Fruit fly (Drosophila melanogaster) whole organism, embryonic: ENCODE measurements around the gene CG7362.

ENCODE experiments used
- Abd-B ChIP-seq: fragments of 200-800 bp; sonication (Bioruptor generic); optimal IDR thresholded peaks from 2 replicates; lab custom pipeline; 2018; ENCODE audit warnings: missing biosample characterization, mild to moderate bottlenecking, missing genetic modification characterization, moderate library complexity
- Awh ChIP-seq: fragments of 200-800 bp; sonication (Bioruptor generic); IDR thresholded peaks from 2 replicates; pipeline ENCODE4, ENCODE4 v1.3.6; 2022; ENCODE audit warnings: missing biosample characterization, missing genetic modification characterization
- Bteb2 ChIP-seq: fragments of 200-800 bp; sonication (Bioruptor generic); optimal IDR thresholded peaks from 2 replicates; lab custom pipeline; 2016; ENCODE audit warnings: missing biosample characterization, missing genetic modification characterization
- CG1024 ChIP-seq: fragments of 200-800 bp; sonication (Bioruptor generic); IDR thresholded peaks from 2 replicates; pipeline ENCODE4 v1.3.6; 2022; ENCODE audit warnings: missing biosample characterization, missing genetic modification characterization
- CG11085 ChIP-seq: fragments of 200-800 bp; sonication (Bioruptor generic); IDR thresholded peaks from 2 replicates; pipeline ENCODE4 v1.3.6; 2022; ENCODE audit warnings: missing biosample characterization, missing genetic modification characterization
- CG11696 ChIP-seq: fragments of 200-800 bp; sonication (Bioruptor generic); IDR thresholded peaks from 2 replicates; pipeline ENCODE4 v1.3.6; 2022; ENCODE audit warnings: missing biosample characterization, missing genetic modification characterization
- CG11723 ChIP-seq: fragments of 200-800 bp; sonication (Bioruptor generic); optimal IDR thresholded peaks from 2 replicates; lab custom pipeline; 2017; ENCODE audit warnings: missing biosample characterization, mild to moderate bottlenecking, missing genetic modification characterization
- CG12391 ChIP-seq: fragments of 200-800 bp; sonication (Bioruptor generic); optimal IDR thresholded peaks from 3 replicates; lab custom pipeline; 2018; ENCODE audit warnings: missing biosample characterization, mild to moderate bottlenecking, missing genetic modification characterization, moderate library complexity
- CG16779 ChIP-seq: fragments of 200-800 bp; sonication (Bioruptor generic); IDR thresholded peaks from 2 replicates; pipeline ENCODE4 v1.3.6; 2022; ENCODE audit warnings: missing biosample characterization, missing genetic modification characterization
- CG16863 ChIP-seq: fragments of 200-800 bp; sonication (Bioruptor generic); optimal IDR thresholded peaks from 3 replicates; lab custom pipeline; 2016; ENCODE audit warnings: missing biosample characterization, missing genetic modification characterization
- CG17385 ChIP-seq: fragments of 200-800 bp; sonication (Bioruptor generic); optimal IDR thresholded peaks from 3 replicates; lab custom pipeline; 2018; ENCODE audit warnings: missing biosample characterization, mild to moderate bottlenecking, missing genetic modification characterization
- CG17612 ChIP-seq: fragments of 200-800 bp; sonication (Bioruptor generic); IDR thresholded peaks from 2 replicates; pipeline ENCODE4 v1.3.6; 2022; ENCODE audit warnings: missing biosample characterization, missing genetic modification characterization
- CG1792 ChIP-seq: fragments of 200-800 bp; sonication (Bioruptor generic); optimal IDR thresholded peaks from 2 replicates; lab custom pipeline; 2016; ENCODE audit warnings: missing biosample characterization, missing genetic modification characterization
- CG34376 ChIP-seq: fragments of 200-800 bp; sonication (Bioruptor generic); optimal IDR thresholded peaks from 2 replicates; lab custom pipeline; 2018; ENCODE audit warnings: missing biosample characterization, mild to moderate bottlenecking, missing genetic modification characterization
- CG6683 ChIP-seq: fragments of 200-800 bp; sonication (Bioruptor generic); optimal IDR thresholded peaks from 2 replicates; lab custom pipeline; 2017; ENCODE audit warnings: missing biosample characterization, mild to moderate bottlenecking, missing genetic modification characterization, missing genetic modification reagents
- CG6689 ChIP-seq: fragments of 200-800 bp; sonication (Bioruptor generic); IDR thresholded peaks from 2 replicates; pipeline ENCODE4 v1.3.6; 2022; ENCODE audit warnings: missing biosample characterization, missing genetic modification characterization
- CG7357 ChIP-seq: fragments of 200-800 bp; sonication (Bioruptor generic); IDR thresholded peaks from 3 replicates; pipeline ENCODE4 v1.3.6; 2022; ENCODE audit warnings: missing biosample characterization, missing genetic modification characterization
- CG7839 ChIP-seq: fragments of 200-800 bp; sonication (Bioruptor generic); optimal IDR thresholded peaks from 3 replicates; lab custom pipeline; 2018; ENCODE audit warnings: missing biosample characterization, mild to moderate bottlenecking, missing genetic modification characterization, moderate library complexity
- CG8478 ChIP-seq: fragments of >200 bp; optimal IDR thresholded peaks from 2 replicates; lab custom pipeline; 2018
- D19B ChIP-seq: fragments of 200-800 bp; sonication (Bioruptor generic); optimal IDR thresholded peaks from 2 replicates; lab custom pipeline; 2017; ENCODE audit warnings: missing biosample characterization, mild to moderate bottlenecking, missing genetic modification characterization
- Dad ChIP-seq: fragments of 200-800 bp; sonication (Bioruptor generic); optimal IDR thresholded peaks from 3 replicates; lab custom pipeline; 2016; ENCODE audit warnings: missing biosample characterization, missing genetic modification characterization
- Doc2 ChIP-seq: fragments of 200-800 bp; sonication (Bioruptor generic); IDR thresholded peaks from 2 replicates; pipeline ENCODE4 v1.3.6; 2022; ENCODE audit warnings: missing biosample characterization, missing genetic modification characterization
- ERR ChIP-seq: fragments of 200-800 bp; sonication (Bioruptor generic); optimal IDR thresholded peaks from 2 replicates; lab custom pipeline; 2016; ENCODE audit warnings: missing biosample characterization, missing genetic modification characterization
- GATAe ChIP-seq: fragments of 200-800 bp; sonication (Bioruptor generic); conservative IDR thresholded peaks from 2 replicates; pipeline ENCODE4 v1.3.6; 2022; ENCODE audit warnings: missing biosample characterization, missing genetic modification characterization
- Gsc ChIP-seq: fragments of 200-800 bp; sonication (Bioruptor generic); IDR thresholded peaks from 2 replicates; pipeline ENCODE4 v1.3.6; 2022; ENCODE audit warnings: missing biosample characterization, missing genetic modification characterization
- H15 ChIP-seq: fragments of 200-800 bp; sonication (Bioruptor generic); IDR thresholded peaks from 3 replicates; pipeline ENCODE4 v1.3.6; 2022; ENCODE audit warnings: missing biosample characterization, missing genetic modification characterization
- H2.0 ChIP-seq: fragments of 200-800 bp; sonication (Bioruptor generic); IDR thresholded peaks from 2 replicates; pipeline ENCODE4 v1.3.6; 2022; ENCODE audit warnings: missing biosample characterization, missing genetic modification characterization
- Neu2 ChIP-seq: fragments of 200-800 bp; sonication (Bioruptor generic); optimal IDR thresholded peaks from 3 replicates; lab custom pipeline; 2016; ENCODE audit warnings: missing biosample characterization, missing genetic modification characterization, borderline replicate concordance
- Pdp1 ChIP-seq, 2 experiments: fragments of 200-800 bp; sonication (Bioruptor generic); optimal IDR thresholded peaks; 3 replicates each; lab custom pipeline; 2016; ENCODE audit warnings: missing biosample characterization in 2 of 2, missing genetic modification characterization in 2 of 2, mild to moderate bottlenecking in 1 of 2, moderate library complexity in 1 of 2
- Rx ChIP-seq: fragments of 200-800 bp; sonication (Bioruptor generic); IDR thresholded peaks from 2 replicates; pipeline ENCODE4 v1.3.6; 2022; ENCODE audit warnings: missing biosample characterization, missing genetic modification characterization
- Sox100B ChIP-seq: fragments of 200-800 bp; sonication (Bioruptor generic); optimal IDR thresholded peaks from 3 replicates; lab custom pipeline; 2018; ENCODE audit warnings: missing biosample characterization, mild to moderate bottlenecking, missing genetic modification characterization
- Xbp1 ChIP-seq: fragments of 200-800 bp; sonication (Bioruptor generic); optimal IDR thresholded peaks from 3 replicates; lab custom pipeline; 2016; ENCODE audit warnings: missing biosample characterization, mild to moderate bottlenecking, missing genetic modification characterization
- bab2 ChIP-seq: fragments of 200-800 bp; sonication (Bioruptor generic); optimal IDR thresholded peaks from 2 replicates; lab custom pipeline; 2016; ENCODE audit warnings: missing biosample characterization, missing genetic modification characterization
- bsh ChIP-seq, 2 experiments: fragments of 200-800 bp; sonication (Bioruptor generic); optimal IDR thresholded peaks; 2 replicates each; lab custom pipeline; 2017 to 2018; ENCODE audit warnings: mild to moderate bottlenecking in 2 of 2, missing biosample characterization in 2 of 2, missing genetic modification characterization in 2 of 2, moderate library complexity in 1 of 2
- cad ChIP-seq: fragments of >200 bp; optimal IDR thresholded peaks from 2 replicates; lab custom pipeline; 2017; ENCODE audit warnings: missing biosample characterization, missing genetic modification characterization
- cg ChIP-seq: fragments of 200-800 bp; sonication (Bioruptor generic); optimal IDR thresholded peaks from 3 replicates; lab custom pipeline; 2019; ENCODE audit warnings: missing biosample characterization, mild to moderate bottlenecking, missing genetic modification characterization, moderate library complexity
- crp ChIP-seq, 2 experiments: fragments of 200-800 bp; sonication (Bioruptor generic); optimal IDR thresholded peaks; 2 replicates in 1 of 2; 3 replicates in 1 of 2; lab custom pipeline; 2017; ENCODE audit warnings: missing biosample characterization in 2 of 2, missing genetic modification characterization in 2 of 2, mild to moderate bottlenecking in 1 of 2, moderate library complexity in 1 of 2
- da ChIP-seq: fragments of 200-800 bp; sonication (Bioruptor generic); optimal IDR thresholded peaks from 2 replicates; lab custom pipeline; 2016; ENCODE audit warnings: missing biosample characterization, missing genetic modification characterization
- fu2 ChIP-seq: fragments of 200-800 bp; sonication (Bioruptor generic); optimal IDR thresholded peaks from 2 replicates; lab custom pipeline; 2016; ENCODE audit warnings: missing biosample characterization, missing genetic modification characterization
- kni ChIP-seq: fragments of 200-800 bp; sonication (Bioruptor generic); optimal IDR thresholded peaks from 3 replicates; lab custom pipeline; 2017; ENCODE audit warnings: mild to moderate bottlenecking, missing biosample characterization, missing genetic modification reagents, missing genetic modification characterization
- lmd ChIP-seq: fragments of 200-800 bp; sonication (Bioruptor generic); IDR thresholded peaks from 2 replicates; pipeline ENCODE4 v1.3.6; 2022; ENCODE audit warnings: missing biosample characterization, missing genetic modification characterization
- nmo ChIP-seq: fragments of 200-800 bp; sonication (Bioruptor generic); optimal IDR thresholded peaks from 2 replicates; lab custom pipeline; 2018; ENCODE audit warnings: missing biosample characterization, mild to moderate bottlenecking, missing genetic modification characterization, moderate library complexity
- peb ChIP-seq: fragments of 200-800 bp; sonication (Bioruptor generic); IDR thresholded peaks from 2 replicates; pipeline ENCODE4 v1.3.6; 2022; ENCODE audit warnings: missing biosample characterization, missing genetic modification characterization
- row ChIP-seq: fragments of 200-800 bp; sonication (Bioruptor generic); IDR thresholded peaks from 3 replicates; pipeline ENCODE4 v1.3.6; 2022; ENCODE audit warnings: missing biosample characterization, missing genetic modification characterization
- sc ChIP-seq, 3 experiments: fragments of >200 bp in 2 of 3; fragments of 200-800 bp in 1 of 3; sonication (Bioruptor generic) in 1 of 3; optimal IDR thresholded peaks; 2 replicates in 2 of 3; 3 replicates in 1 of 3; lab custom pipeline; 2017; ENCODE audit warnings: mild to moderate bottlenecking in 1 of 3, missing biosample characterization in 1 of 3, missing genetic modification characterization in 1 of 3, missing genetic modification reagents in 1 of 3
- sisA ChIP-seq: fragments of 200-800 bp; sonication (Bioruptor generic); IDR thresholded peaks from 2 replicates; pipeline ENCODE4 v1.3.6; 2022; ENCODE audit warnings: missing biosample characterization, missing genetic modification characterization
- sna ChIP-seq: fragments of 200-800 bp; sonication (Bioruptor generic); IDR thresholded peaks from 2 replicates; pipeline ENCODE4 v1.3.6; 2022; ENCODE audit warnings: missing biosample characterization, missing genetic modification characterization; ENCODE audit not compliant: partially characterized antibody
- trh ChIP-seq: fragments of 200-800 bp; sonication (Bioruptor generic); optimal IDR thresholded peaks from 2 replicates; lab custom pipeline; 2016; ENCODE audit warnings: missing biosample characterization, missing genetic modification characterization

The CG7362 gene

DNA sequence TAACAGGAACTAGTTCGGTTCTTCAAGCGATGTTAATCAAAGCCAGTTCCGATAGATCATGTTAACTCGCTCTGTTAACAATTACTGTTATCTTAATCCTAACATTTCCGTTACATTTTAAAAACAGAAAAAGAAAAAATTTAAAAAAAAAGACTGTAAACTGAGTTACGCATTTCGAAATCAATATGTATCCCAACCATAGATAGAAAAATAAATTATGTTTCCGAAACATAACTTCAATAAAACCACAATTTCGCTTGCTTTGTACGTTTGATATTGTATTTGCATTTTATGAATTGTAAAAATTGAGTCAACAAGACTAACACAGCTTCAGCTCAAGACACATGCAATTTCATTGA, 29.8 kb downstream of the CG7362 start (continued):
- no peak for TF ChIP-seq nmo
- no peak for TF ChIP-seq Gsc (GFP tag; lab: Robert Waterston, UW)
- TF ChIP-seq ERR (GFP tag; lab: Kevin White, UChicago): no peak

DNA sequence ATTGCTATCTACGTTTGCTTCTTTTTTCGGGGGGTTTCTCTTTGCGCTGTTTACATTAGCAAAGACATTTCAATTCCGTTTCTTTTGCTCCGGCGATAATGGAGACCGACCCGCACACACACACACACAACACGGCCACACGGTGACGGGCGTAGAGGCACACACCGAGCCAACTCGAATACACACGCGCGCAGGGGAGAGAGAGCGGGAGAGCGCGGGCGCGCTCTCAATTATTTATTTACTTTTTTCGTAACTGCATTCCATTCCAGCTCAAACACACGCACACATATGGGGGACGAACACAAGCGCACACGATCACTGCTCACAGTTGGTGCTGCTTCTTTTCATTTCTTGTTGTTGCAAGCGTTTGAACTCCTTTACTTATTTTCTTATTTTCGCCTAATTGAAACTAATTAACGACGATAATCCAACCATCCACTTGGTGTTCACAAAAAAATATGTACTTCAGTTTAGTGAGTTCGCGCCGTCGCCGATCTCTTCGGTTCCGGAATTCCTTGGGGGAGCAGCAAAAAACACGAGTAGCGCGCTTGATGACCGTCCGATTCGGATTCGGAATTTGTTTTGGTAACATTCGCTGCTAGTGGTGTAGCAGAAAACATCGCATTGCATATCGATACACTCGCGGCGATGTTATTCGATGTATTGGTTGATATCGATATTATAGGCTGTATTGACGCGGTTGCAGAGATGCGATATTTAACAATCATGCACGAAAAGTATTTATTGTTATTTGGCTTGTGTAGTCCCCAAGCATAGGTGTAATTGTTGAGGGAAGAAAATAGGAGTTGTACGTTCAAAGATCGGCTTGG, 30.4 kb downstream of the CG7362 start, which contains the start of gene kibra:
Gene kibra, minus strand, starts transcription at position 591 of the 830 bp plus-strand sequence.
- TF ChIP-seq fu2 (peak; percentile 37), CG34376 (peak; percentile 54), sc (optimal IDR thresholded peaks at IDR 0.05; lab: Kevin White, UChicago) (no peak), sc (GFP tag; optimal IDR thresholded peaks at IDR 0.05; lab: Kevin White, UChicago) (no peak), Bteb2 (peak; percentile 60), Awh (GFP tag; lab: Robert Waterston, UW) (no peak), H2.0 (GFP tag; lab: Robert Waterston, UW) (no peak), CG11723 (no peak), Doc2 (no peak), CG11696 (GFP tag; lab: Robert Waterston, UW) (no peak), CG6683 (GFP tag; lab: Kevin White, UChicago) (peak; percentile 14), sna (GFP tag; lab: Robert Waterston, UW) (no peak), CG6689 (no peak), Gsc (GFP tag; lab: Robert Waterston, UW) (no peak), peb (GFP tag; lab: Robert Waterston, UW) (no peak), CG11085 (no peak), crp (GFP tag; optimal IDR thresholded peaks at IDR 0.05; lab: Kevin White, UChicago) (no peak), cg (GFP tag; lab: Kevin White, UChicago) (peak; percentile 96), Xbp1 (peak; percentile 73), CG7357 (GFP tag; lab: Robert Waterston, UW) (peak; percentile 98), CG17612 (GFP tag; lab: Robert Waterston, UW) (no peak), CG1024 (GFP tag; lab: Robert Waterston, UW) (no peak), trh (GFP tag; lab: Kevin White, UChicago) (peak; percentile 30), lmd (no peak), GATAe (no peak), cad (GFP tag; lab: Kevin White, UChicago) (no peak), Rx (GFP tag; lab: Robert Waterston, UW) (no peak), CG1792 (GFP tag; lab: Kevin White, UChicago) (peak; percentile 81), CG12391 (tag; lab: Kevin White, UChicago) (peak; percentile 82), row (GFP tag; lab: Robert Waterston, UW) (no peak), Pdp1 (GFP tag; optimal IDR thresholded peaks at IDR 0.05; lab: Kevin White, UChicago) (peak; percentile 59 to 72), bab2 (GFP tag; lab: Kevin White, UChicago) (peak; percentile 72), Sox100B (GFP tag; lab: Kevin White, UChicago) (peak; percentile 9), CG16779 (GFP tag; lab: Robert Waterston, UW) (no peak), D19B (no peak), CG8478 (lab: Kevin White, UChicago) (no peak), Neu2 (no peak), CG17385 (GFP tag; lab: Kevin White, UChicago) (peak; percentile 82), Abd-B (no peak), Dad (GFP tag; lab: Kevin White, UChicago) (peak; percentile 81), sisA (GFP tag; lab: Robert Waterston, UW) (no peak), CG16863 (GFP tag; lab: Kevin White, UChicago) (peak; percentile 38), bsh (GFP tag; optimal IDR thresholded peaks at IDR 0.05; lab: Kevin White, UChicago) (peak in 1 of 2 experiments; percentile 52), CG7839 (tag; lab: Kevin White, UChicago) (peak; percentile 54), da (GFP tag; lab: Kevin White, UChicago) (peak; percentile 17), H15 (no peak), kni (GFP tag; lab: Kevin White, UChicago) (peak; percentile 96)
